Fruit fly (Drosophila melanogaster) whole organism, embryonic: ENCODE results near the gene CG12362.

Source experiments
- Awh ChIP-seq: fragments of 200-800 bp; sonication (Bioruptor generic); IDR thresholded peaks from 2 replicates; pipeline ENCODE4, ENCODE4 v1.3.6; 2022; ENCODE audit warnings: missing biosample characterization, missing genetic modification characterization
- CG1024 ChIP-seq: fragments of 200-800 bp; sonication (Bioruptor generic); IDR thresholded peaks from 2 replicates; pipeline ENCODE4 v1.3.6; 2022; ENCODE audit warnings: missing biosample characterization, missing genetic modification characterization
- CG11093 ChIP-seq: fragments of 200-800 bp; sonication (Bioruptor generic); IDR thresholded peaks from 3 replicates; pipeline ENCODE4 v1.3.6; 2022; ENCODE audit warnings: missing biosample characterization, missing genetic modification characterization
- CG12299 ChIP-seq: fragments of 200-800 bp; sonication (Bioruptor generic); optimal IDR thresholded peaks from 2 replicates; lab custom pipeline; 2018; ENCODE audit warnings: missing biosample characterization, mild to moderate bottlenecking, missing genetic modification characterization
- CG13123 ChIP-seq: fragments of 200-800 bp; sonication (Bioruptor generic); optimal IDR thresholded peaks from 2 replicates; lab custom pipeline; 2016; ENCODE audit warnings: missing biosample characterization, missing genetic modification characterization
- CG13775 ChIP-seq: fragments of 200-800 bp; sonication (Bioruptor generic); optimal IDR thresholded peaks from 3 replicates; lab custom pipeline; 2017; ENCODE audit warnings: missing biosample characterization, mild to moderate bottlenecking, missing genetic modification characterization
- CG1602 ChIP-seq: fragments of 200-800 bp; sonication (Bioruptor generic); optimal IDR thresholded peaks from 3 replicates; lab custom pipeline; 2016; ENCODE audit warnings: missing biosample characterization, missing genetic modification characterization
- CG16779 ChIP-seq: fragments of 200-800 bp; sonication (Bioruptor generic); IDR thresholded peaks from 2 replicates; pipeline ENCODE4 v1.3.6; 2022; ENCODE audit warnings: missing biosample characterization, missing genetic modification characterization
- CG16813 ChIP-seq: fragments of 200-800 bp; sonication (Bioruptor generic); IDR thresholded peaks from 3 replicates; pipeline ENCODE4 v1.3.6; 2022; ENCODE audit warnings: missing biosample characterization, missing genetic modification characterization; ENCODE audit not compliant: partially characterized antibody
- CG17361 ChIP-seq: fragments of 200-800 bp; sonication (Bioruptor generic); IDR thresholded peaks from 3 replicates; pipeline ENCODE4 v1.3.6; 2022; ENCODE audit warnings: missing biosample characterization, missing genetic modification characterization
- CG17829 ChIP-seq: fragments of 200-800 bp; optimal IDR thresholded peaks from 2 replicates; lab custom pipeline; 2019; ENCODE audit warnings: missing biosample characterization, mild to moderate bottlenecking, missing genetic modification characterization, moderate library complexity
- CG2116 ChIP-seq: fragments of 200-800 bp; sonication (Bioruptor generic); optimal IDR thresholded peaks from 3 replicates; lab custom pipeline; 2018; ENCODE audit warnings: missing biosample characterization, mild to moderate bottlenecking, missing genetic modification characterization
- CG31365 ChIP-seq: fragments of 200-800 bp; sonication (Bioruptor generic); optimal IDR thresholded peaks from 2 replicates; lab custom pipeline; 2018; ENCODE audit warnings: missing biosample characterization, mild to moderate bottlenecking, missing genetic modification characterization
- CG31388 ChIP-seq: fragments of 200-800 bp; sonication (Bioruptor generic); optimal IDR thresholded peaks from 2 replicates; lab custom pipeline; 2016; ENCODE audit warnings: missing biosample characterization, missing genetic modification characterization
- CG34224 ChIP-seq: fragments of 200-800 bp; sonication (Bioruptor generic); IDR thresholded peaks from 3 replicates; pipeline ENCODE4 v1.3.6; 2022; ENCODE audit warnings: missing biosample characterization, missing genetic modification characterization; ENCODE audit not compliant: partially characterized antibody
- CG43689 ChIP-seq: fragments of 200-800 bp; sonication (Bioruptor generic); IDR thresholded peaks from 2 replicates; pipeline ENCODE4 v1.3.6; 2022; ENCODE audit warnings: missing biosample characterization, missing genetic modification characterization
- CG4424 ChIP-seq: fragments of 200-800 bp; sonication (Bioruptor generic); optimal IDR thresholded peaks from 3 replicates; lab custom pipeline; 2016; ENCODE audit warnings: missing biosample characterization, missing genetic modification characterization
- CG4820 ChIP-seq: fragments of 200-800 bp; sonication (Bioruptor generic); optimal IDR thresholded peaks from 3 replicates; lab custom pipeline; 2016; ENCODE audit warnings: missing biosample characterization, missing genetic modification characterization
- CG4854 ChIP-seq: fragments of 200-800 bp; sonication (Bioruptor generic); optimal IDR thresholded peaks from 2 replicates; lab custom pipeline; 2016; ENCODE audit warnings: missing biosample characterization, missing genetic modification characterization, inconsistent platforms
- CG7928 ChIP-seq: fragments of 200-800 bp; sonication (Bioruptor generic); optimal IDR thresholded peaks from 2 replicates; lab custom pipeline; 2017; ENCODE audit warnings: missing biosample characterization, mild to moderate bottlenecking, missing genetic modification characterization
- CG7987 ChIP-seq: fragments of 200-800 bp; sonication (Bioruptor generic); optimal IDR thresholded peaks from 2 replicates; lab custom pipeline; 2018; ENCODE audit warnings: missing biosample characterization, mild to moderate bottlenecking, missing genetic modification characterization, moderate library complexity
- CG9609 ChIP-seq: fragments of 200-800 bp; sonication (Bioruptor generic); optimal IDR thresholded peaks from 3 replicates; lab custom pipeline; 2016; ENCODE audit warnings: missing biosample characterization, missing genetic modification characterization
- Camta ChIP-seq: fragments of 200-800 bp; sonication (Bioruptor generic); optimal IDR thresholded peaks from 2 replicates; lab custom pipeline; 2016; ENCODE audit warnings: missing biosample characterization, missing genetic modification characterization
- CrebB ChIP-seq: fragments of 200-800 bp; sonication (Bioruptor generic); optimal IDR thresholded peaks from 3 replicates; lab custom pipeline; 2018; ENCODE audit warnings: missing biosample characterization, mild to moderate bottlenecking, missing genetic modification characterization
- Dad ChIP-seq: fragments of 200-800 bp; sonication (Bioruptor generic); optimal IDR thresholded peaks from 3 replicates; lab custom pipeline; 2016; ENCODE audit warnings: missing biosample characterization, missing genetic modification characterization
- Dek ChIP-seq: fragments of 200-800 bp; sonication (Bioruptor generic); optimal IDR thresholded peaks from 3 replicates; lab custom pipeline; 2019; ENCODE audit warnings: missing biosample characterization, mild to moderate bottlenecking, missing genetic modification characterization, moderate library complexity
- Doc3 ChIP-seq: fragments of 200-800 bp; sonication (Bioruptor generic); IDR thresholded peaks from 3 replicates; pipeline ENCODE4 v1.3.6; 2022; ENCODE audit warnings: missing biosample characterization, missing genetic modification characterization; ENCODE audit not compliant: partially characterized antibody
- Ets97D ChIP-seq: fragments of 200-800 bp; sonication (Bioruptor generic); optimal IDR thresholded peaks from 3 replicates; lab custom pipeline; 2016; ENCODE audit warnings: missing biosample characterization, missing genetic modification characterization
- H2.0 ChIP-seq: fragments of 200-800 bp; sonication (Bioruptor generic); IDR thresholded peaks from 2 replicates; pipeline ENCODE4 v1.3.6; 2022; ENCODE audit warnings: missing biosample characterization, missing genetic modification characterization
- MBD-R2 ChIP-seq: fragments of 200-800 bp; sonication (Bioruptor generic); IDR thresholded peaks from 2 replicates; pipeline ENCODE4 v1.3.6; 2022; ENCODE audit warnings: missing biosample characterization, missing genetic modification characterization
- Mad ChIP-seq: fragments of 200-800 bp; sonication (Bioruptor generic); optimal IDR thresholded peaks from 2 replicates; lab custom pipeline; 2016; ENCODE audit warnings: missing biosample characterization, missing genetic modification characterization
- PHDP ChIP-seq: fragments of 200-800 bp; sonication (Bioruptor generic); optimal IDR thresholded peaks from 3 replicates; lab custom pipeline; 2018; ENCODE audit warnings: missing biosample characterization, mild to moderate bottlenecking, missing genetic modification characterization, moderate library complexity
- Pdp1 ChIP-seq, 2 experiments: fragments of 200-800 bp; sonication (Bioruptor generic); optimal IDR thresholded peaks; 3 replicates each; lab custom pipeline; 2016; ENCODE audit warnings: missing biosample characterization in 2 of 2, missing genetic modification characterization in 2 of 2, mild to moderate bottlenecking in 1 of 2, moderate library complexity in 1 of 2
- Sox102F ChIP-seq: fragments of 200-800 bp; sonication (Bioruptor generic); optimal IDR thresholded peaks from 2 replicates; lab custom pipeline; 2018; ENCODE audit warnings: missing biosample characterization, mild to moderate bottlenecking, missing genetic modification characterization, moderate library complexity
- Trl ChIP-seq, 3 experiments: fragments of >200 bp in 2 of 3; fragments of 200-800 bp in 1 of 3; sonication (Bioruptor generic) in 1 of 3; optimal IDR thresholded peaks; 2 replicates in 1 of 3; 3 replicates in 2 of 3; lab custom pipeline; 2016 to 2017; ENCODE audit warnings: missing biosample characterization in 1 of 3, missing genetic modification characterization in 1 of 3
- bigmax ChIP-seq: fragments of 200-800 bp; sonication (Bioruptor generic); optimal IDR thresholded peaks from 2 replicates; lab custom pipeline; 2018; ENCODE audit warnings: missing biosample characterization, mild to moderate bottlenecking, missing genetic modification characterization
- dimm ChIP-seq: fragments of 200-800 bp; sonication (Bioruptor generic); IDR thresholded peaks from 2 replicates; pipeline ENCODE4 v1.3.6; 2022; ENCODE audit warnings: missing biosample characterization, missing genetic modification characterization
- dmrt11E ChIP-seq: fragments of 200-800 bp; sonication (Bioruptor generic); optimal IDR thresholded peaks from 3 replicates; lab custom pipeline; 2018; ENCODE audit warnings: missing biosample characterization, mild to moderate bottlenecking, missing genetic modification characterization, moderate library complexity
- dmrt99B ChIP-seq: fragments of 200-800 bp; sonication (Bioruptor generic); optimal IDR thresholded peaks from 2 replicates; lab custom pipeline; 2018; ENCODE audit warnings: missing biosample characterization, mild to moderate bottlenecking, missing genetic modification characterization, moderate library complexity
- eve ChIP-seq, 2 experiments: fragments of >200 bp; optimal IDR thresholded peaks; 2 replicates each; lab custom pipeline; 2017; ENCODE audit warnings: missing biosample characterization in 2 of 2, missing genetic modification characterization in 2 of 2
- exex ChIP-seq: fragments of 200-800 bp; sonication (Bioruptor generic); optimal IDR thresholded peaks from 4 replicates; lab custom pipeline; 2018; ENCODE audit warnings: missing biosample characterization, mild to moderate bottlenecking, missing genetic modification characterization, moderate library complexity
- gcm2 ChIP-seq: fragments of 200-800 bp; sonication (Bioruptor generic); optimal IDR thresholded peaks from 2 replicates; lab custom pipeline; 2016; ENCODE audit warnings: missing biosample characterization, missing genetic modification characterization
- gem ChIP-seq: fragments of 200-800 bp; sonication (Bioruptor generic); optimal IDR thresholded peaks from 2 replicates; lab custom pipeline; 2019; ENCODE audit warnings: missing biosample characterization, mild to moderate bottlenecking, missing genetic modification characterization, moderate library complexity
- kni ChIP-seq: fragments of 200-800 bp; sonication (Bioruptor generic); optimal IDR thresholded peaks from 3 replicates; lab custom pipeline; 2017; ENCODE audit warnings: mild to moderate bottlenecking, missing biosample characterization, missing genetic modification reagents, missing genetic modification characterization
- lilli ChIP-seq: fragments of 200-800 bp; sonication (Bioruptor generic); optimal IDR thresholded peaks from 3 replicates; lab custom pipeline; 2016; ENCODE audit warnings: missing biosample characterization, missing genetic modification characterization
- nau ChIP-seq: fragments of 200-800 bp; sonication (Bioruptor generic); optimal IDR thresholded peaks from 3 replicates; lab custom pipeline; 2017; ENCODE audit warnings: missing biosample characterization, mild to moderate bottlenecking, missing genetic modification characterization, missing genetic modification reagents
- p53 ChIP-seq: fragments of 200-800 bp; sonication (Bioruptor generic); optimal IDR thresholded peaks from 2 replicates; lab custom pipeline; 2016; ENCODE audit warnings: missing biosample characterization, missing genetic modification characterization
- pum ChIP-seq: fragments of 200-800 bp; sonication (Bioruptor generic); optimal IDR thresholded peaks from 2 replicates; lab custom pipeline; 2016; ENCODE audit warnings: missing biosample characterization, missing genetic modification characterization
- pzg ChIP-seq: fragments of 200-800 bp; sonication (Bioruptor generic); optimal IDR thresholded peaks from 3 replicates; lab custom pipeline; 2018; ENCODE audit warnings: missing biosample characterization, mild to moderate bottlenecking, missing genetic modification characterization, moderate library complexity
- unc-4 ChIP-seq: fragments of 200-800 bp; sonication (Bioruptor generic); IDR thresholded peaks from 2 replicates; pipeline ENCODE4 v1.3.6; 2022; ENCODE audit warnings: missing biosample characterization, missing genetic modification characterization; ENCODE audit not compliant: partially characterized antibody
- zf30C ChIP-seq: fragments of 200-800 bp; sonication (Bioruptor generic); optimal IDR thresholded peaks from 3 replicates; lab custom pipeline; 2018; ENCODE audit warnings: missing biosample characterization, mild to moderate bottlenecking, missing genetic modification characterization

The CG12362 gene

dm6 chr3L:10428027-10428426, 15.4 kb downstream of the CG12362 start (continued):
- TF ChIP-seq CG16813 (GFP tag; lab: Robert Waterston, UW) (no peak), nau (GFP tag; lab: Kevin White, UChicago) (peak; percentile 49), Awh (GFP tag; lab: Robert Waterston, UW) (0 out of 2 replicates have a peak, but pooled peaks have one; percentile 31), Mad (no peak), eve (GFP tag; optimal IDR thresholded peaks at IDR 0.05; lab: Kevin White, UChicago) (no peak), exex (tag; lab: Kevin White, UChicago) (no peak), CG34224 (GFP tag; lab: Robert Waterston, UW) (no peak), p53 (GFP tag; lab: Kevin White, UChicago) (no peak), CG43689 (GFP tag; lab: Robert Waterston, UW) (no peak), unc-4 (GFP tag; lab: Robert Waterston, UW) (no peak), CG12299 (no peak), CG7987 (no peak), gem (tag; lab: Kevin White, UChicago) (peak; percentile 79), CG7928 (no peak), Trl (optimal IDR thresholded peaks at IDR 0.05; lab: Kevin White, UChicago) (no peak), Trl (GFP tag; optimal IDR thresholded peaks at IDR 0.05; lab: Kevin White, UChicago) (no peak), bigmax (GFP tag; lab: Kevin White, UChicago) (no peak), CrebB (tag; lab: Kevin White, UChicago) (no peak), CG1602 (GFP tag; lab: Kevin White, UChicago) (peak; percentile 31), CG17361 (GFP tag; lab: Robert Waterston, UW) (no peak), Pdp1 (GFP tag; optimal IDR thresholded peaks at IDR 0.05; lab: Kevin White, UChicago) (no peak), gcm2 (GFP tag; lab: Kevin White, UChicago) (no peak), CG31365 (tag; lab: Kevin White, UChicago) (no peak), CG17829 (tag; lab: Kevin White, UChicago) (peak; percentile 41), MBD-R2 (GFP tag; lab: Robert Waterston, UW) (no peak), pzg (GFP tag; lab: Kevin White, UChicago) (no peak), Camta (no peak), Dad (GFP tag; lab: Kevin White, UChicago) (no peak), pum (GFP tag; lab: Kevin White, UChicago) (no peak), CG11093 (GFP tag; lab: Robert Waterston, UW) (no peak), CG4424 (GFP tag; lab: Kevin White, UChicago) (peak; percentile 50), PHDP (peak; percentile 46), CG9609 (GFP tag; lab: Kevin White, UChicago) (no peak), CG31388 (no peak), lilli (GFP tag; lab: Kevin White, UChicago) (no peak), kni (no peak), Sox102F (peak; percentile 78), CG4820 (peak; percentile 26), CG4854 (GFP tag; lab: Kevin White, UChicago) (no peak), Ets97D (GFP tag; lab: Kevin White, UChicago) (no peak), CG1024 (peak; percentile 52; the same call in 1 of the 2 replicates), dimm (GFP tag; lab: Robert Waterston, UW) (no peak), CG2116 (GFP tag; lab: Kevin White, UChicago) (no peak), dmrt11E (tag; lab: Kevin White, UChicago) (no peak), CG16779 (GFP tag; lab: Robert Waterston, UW) (no peak), zf30C (GFP tag; lab: Kevin White, UChicago) (no peak), Doc3 (GFP tag; lab: Robert Waterston, UW) (no peak), Dek (tag; lab: Kevin White, UChicago) (no peak), H2.0 (no peak), CG13123 (GFP tag; lab: Kevin White, UChicago) (no peak), CG13775 (GFP tag; lab: Kevin White, UChicago) (no peak), dmrt99B (tag; lab: Kevin White, UChicago) (peak; percentile 66)
